Fruit fly (Drosophila melanogaster) whole organism, prepupa: ENCODE measurements around the gene CG9330.

ENCODE experiments used
- achi ChIP-seq: fragments of 200-800 bp; sonication (Bioruptor generic); optimal IDR thresholded peaks from 3 replicates; lab custom pipeline; 2016; ENCODE audit warnings: missing biosample characterization, missing genetic modification characterization
- acj6 ChIP-seq: fragments of 200-800 bp; sonication (Bioruptor generic); optimal IDR thresholded peaks from 3 replicates; lab custom pipeline; 2016; ENCODE audit warnings: missing biosample characterization, missing genetic modification characterization

- TF ChIP-seq achi (no peak), acj6 (no peak)
Measured at dm6 chr3L:19569407-19569806, 16.6 kb upstream of the CG9330 start.
